Worm (Caenorhabditis elegans): ENCODE measurements around the gene F53F4.4.
A peak's percentile ranks its signal among the peaks of the same experiment; 100 is the strongest.

- TF ChIP-seq zfp-2 (tag; optimal IDR thresholded peaks at IDR 0.05) (no peak), php-3 (GFP tag; IDR thresholded peaks at IDR 0.05) (no peak), lin-29 (GFP tag; IDR thresholded peaks at IDR 0.05) (no peak), ztf-11 (tag; optimal IDR thresholded peaks at IDR 0.05) (no peak), madf-9 (GFP tag; conservative IDR thresholded peaks at IDR 0.05) (no peak), aha-1 (tag) (no peak), unc-39 (tag; optimal IDR thresholded peaks at IDR 0.05) (no peak), hif-1 (tag; optimal IDR thresholded peaks at IDR 0.05) (no peak), unc-62 (GFP tag; optimal IDR thresholded peaks at IDR 0.05 in 1 of 2) (peak in 1 of 2 experiments; percentile 54), unc-62 (tag; optimal IDR thresholded peaks at IDR 0.05) (no peak), hlh-11 (tag; optimal IDR thresholded peaks at IDR 0.05) (no peak), mdl-1 (tag; optimal IDR thresholded peaks at IDR 0.05) (no peak), nhr-102 (tag; optimal IDR thresholded peaks at IDR 0.05) (no peak), fkh-10 (GFP tag; optimal IDR thresholded peaks at IDR 0.05) (no peak), lin-13 (GFP tag; optimal IDR thresholded peaks at IDR 0.05) (no peak)
These were observed 28.5 kb downstream of the F53F4.4 start, which contains the start of gene F53F4.16 for ce11 chrV:13621720-13622119.
